Worm (Caenorhabditis elegans) whole organism, dauer: Measurements from ENCODE around the gene F49C12.12.

Source experiments
- unc-62 ChIP-seq: sonication (generic microtip); optimal IDR thresholded peaks from 2 replicates; lab custom pipeline; 2017; ENCODE audit warnings: missing biosample characterization, missing genetic modification reagents, missing genetic modification characterization

F49C12.12 gene

DNA sequence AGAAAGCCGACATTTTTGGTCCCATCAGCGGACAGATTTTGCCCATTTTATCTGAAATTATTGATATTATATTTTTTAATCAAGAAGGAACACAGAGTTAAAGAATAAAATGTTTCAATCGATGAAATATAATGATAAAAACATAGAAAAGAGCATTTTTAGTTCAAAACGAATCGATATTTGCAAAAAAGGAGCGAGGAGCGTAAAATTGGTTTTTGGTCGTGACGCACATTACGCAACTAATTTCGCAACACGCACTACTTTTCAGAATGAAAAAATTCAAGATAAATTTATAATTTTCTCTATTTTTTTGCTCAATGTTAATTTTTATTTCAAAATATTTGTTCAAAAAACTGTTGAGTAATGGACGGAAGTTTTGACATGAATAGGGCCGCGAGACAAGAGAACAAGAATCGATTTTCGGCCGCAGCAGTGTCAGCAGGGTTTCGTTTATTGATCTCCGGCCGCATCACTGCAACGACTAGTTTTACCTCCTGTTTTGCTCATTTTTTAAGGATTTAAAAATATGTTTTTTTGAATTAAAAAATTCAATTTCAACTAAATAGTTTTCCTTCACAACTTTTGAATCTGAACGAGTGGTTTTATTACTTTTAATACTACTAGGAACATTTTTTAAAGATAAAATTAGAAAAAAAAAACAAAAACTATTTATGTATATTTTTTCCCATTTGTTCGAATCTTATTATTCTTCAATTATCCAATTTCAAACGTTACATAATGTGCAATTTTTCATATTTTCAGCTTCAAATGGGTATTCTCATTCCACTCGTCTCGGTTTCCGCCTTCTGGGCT lies at the start of gene F49C12.12, which contains the start of gene vha-17:
Gene F49C12.12, minus strand, starts transcription at position 51 of the 813 bp plus-strand sequence.
Gene vha-17, plus strand, starts transcription at position 763 of the 813 bp plus-strand sequence.
- TF ChIP-seq unc-62 (GFP tag; lab: Kevin White, UChicago) = no peak

DNA sequence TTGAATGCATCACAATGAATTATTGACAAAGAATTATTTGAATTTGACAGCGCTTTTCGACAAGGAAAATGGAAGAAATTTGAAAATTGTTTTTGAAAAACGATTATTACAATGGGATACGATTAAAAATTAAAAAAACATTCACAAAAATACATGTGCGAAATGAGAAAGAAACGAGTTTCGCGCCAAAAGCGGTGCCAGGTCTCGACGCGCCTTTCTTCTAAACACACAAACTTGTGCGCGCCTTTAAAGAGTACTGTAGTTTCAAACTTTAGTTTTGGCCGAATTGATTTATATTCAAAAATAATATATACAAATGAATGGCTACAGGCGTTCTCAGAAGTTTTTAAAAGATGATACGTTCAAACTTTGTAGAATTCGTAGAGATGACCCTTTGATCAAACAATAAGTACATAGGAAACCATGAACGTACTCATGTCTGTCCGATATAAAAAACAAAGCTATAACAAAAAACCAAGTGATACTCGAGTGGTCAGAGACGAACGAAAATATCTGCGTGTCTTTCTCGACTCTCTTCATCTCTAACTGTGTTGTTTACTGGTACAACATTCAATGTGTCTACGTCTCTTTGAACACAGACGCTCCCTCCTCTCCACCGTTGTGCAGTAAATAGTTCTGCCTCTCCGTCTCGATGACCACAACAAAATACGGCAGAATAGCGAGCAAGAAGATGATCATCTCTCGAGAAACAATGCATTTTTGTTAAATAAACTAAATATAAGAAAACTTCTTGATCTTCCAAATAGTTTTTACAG lies 47.2 kb upstream of the F49C12.12 start:
- no peak for TF ChIP-seq unc-62 (GFP tag; lab: Kevin White, UChicago)

- TF ChIP-seq unc-62 (GFP tag; lab: Kevin White, UChicago) = no peak
Measured at ce11 chrIV:9366411-9366810, 45.5 kb upstream of the F49C12.12 start, which contains the start of gene pezo-1. Gene pezo-1, minus strand, starts transcription at chrIV:9366511.

ce11 chrIV:9353728-9354127 lies 32.8 kb upstream of the F49C12.12 start:
- TF ChIP-seq unc-62 (GFP tag; lab: Kevin White, UChicago) = no peak

ce11 chrIV:9343102-9343599 lies 22.3 kb upstream of the F49C12.12 start, which contains the start of gene pigc-1:
Gene pigc-1, minus strand, starts transcription at chrIV:9343152.
- no peak for TF ChIP-seq unc-62 (GFP tag; lab: Kevin White, UChicago)

ce11 chrIV:9341591-9341990 lies 20.7 kb upstream of the F49C12.12 start, which contains the start of gene vps-26:
Gene vps-26, minus strand, starts transcription at chrIV:9341790.
- no peak for TF ChIP-seq unc-62 (GFP tag; lab: Kevin White, UChicago)

DNA sequence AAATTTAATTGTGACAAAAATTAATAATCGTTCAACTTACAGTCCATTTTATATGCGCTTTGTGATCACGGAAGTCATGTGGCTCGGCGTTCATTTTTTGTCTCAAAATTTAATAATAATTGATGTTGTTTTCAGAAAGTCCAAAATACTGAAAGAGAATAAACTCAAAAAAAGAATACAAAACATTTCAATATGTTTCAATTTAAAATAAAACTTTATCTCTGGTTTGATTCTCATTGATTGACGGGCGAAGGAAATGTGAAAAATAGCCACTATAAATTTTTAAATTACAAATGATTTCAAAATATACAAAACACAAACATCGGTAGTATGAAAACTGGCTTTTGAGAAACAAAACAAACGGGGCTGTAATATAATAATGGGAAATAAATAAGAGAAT lies 18.3 kb upstream of the F49C12.12 start, which contains the start of gene T20D3.6:
Gene T20D3.6, minus strand, starts transcription at position 101 of the 400 bp plus-strand sequence.
- TF ChIP-seq unc-62 (GFP tag; lab: Kevin White, UChicago) = no peak

DNA sequence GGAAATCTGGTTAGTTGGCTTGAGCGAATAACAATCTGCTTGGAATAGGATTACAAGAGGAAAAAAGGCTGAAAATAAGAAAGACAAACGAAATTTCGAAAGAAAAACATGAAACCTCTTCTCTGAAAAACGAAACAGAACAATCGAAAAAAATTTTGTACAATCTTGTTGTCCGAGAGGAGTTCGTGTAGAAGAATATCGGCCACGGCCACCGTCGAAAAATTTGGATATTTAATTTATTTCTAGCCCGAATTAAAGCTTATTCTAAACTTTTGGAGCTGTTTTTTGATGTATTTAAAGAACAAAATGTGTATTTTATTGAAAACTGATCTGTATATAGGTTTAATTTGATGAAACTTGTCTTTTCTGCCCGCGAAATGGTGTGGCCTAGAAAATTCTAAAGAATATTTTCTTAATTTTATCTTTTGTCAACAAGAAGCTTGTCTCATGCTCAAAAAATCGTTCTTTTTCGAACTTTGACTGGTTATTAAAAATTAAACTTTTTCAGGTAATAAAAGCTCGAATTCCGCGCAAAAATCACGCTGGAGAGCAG lies 15.7 kb upstream of the F49C12.12 start, which contains the start of gene T20D3.5:
Gene T20D3.5, plus strand, starts transcription at position 503 of the 553 bp plus-strand sequence.
- TF ChIP-seq unc-62 (GFP tag; lab: Kevin White, UChicago) = no peak

DNA sequence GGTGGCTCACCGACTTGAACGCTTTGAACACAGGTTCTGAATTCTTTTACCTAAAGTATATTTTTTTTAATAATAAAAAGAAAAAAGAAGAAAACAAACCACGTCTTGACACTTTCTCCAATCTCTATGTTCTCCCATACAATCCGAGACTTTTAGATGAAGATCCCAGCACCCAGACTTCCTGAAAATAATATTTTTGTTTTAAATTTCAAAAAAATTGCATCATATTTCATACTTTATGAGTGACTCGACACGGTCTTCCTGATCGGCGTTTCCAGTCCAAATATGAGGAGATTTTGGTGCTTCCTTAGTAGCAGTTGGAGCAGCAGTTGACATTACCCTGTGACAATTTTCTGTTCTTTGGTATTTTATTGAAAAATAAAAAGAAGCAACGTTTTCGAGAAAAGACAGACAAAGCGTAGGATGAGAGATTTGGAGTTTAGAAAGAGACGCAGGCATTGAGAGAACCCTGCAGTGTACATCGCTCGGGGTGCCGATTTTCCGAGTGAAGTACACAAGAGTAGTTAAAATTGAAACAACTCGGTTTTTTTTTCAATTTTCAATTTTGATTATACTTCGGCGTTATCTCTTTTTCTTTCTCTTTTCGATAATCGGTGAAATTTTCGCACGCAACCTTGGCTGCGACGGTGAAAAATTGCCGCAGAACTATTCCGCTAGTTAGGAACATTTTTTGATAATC lies 14.8 kb upstream of the F49C12.12 start, which contains the start of the genes coa-4 and T20D3.14:
Gene coa-4, minus strand, starts transcription at position 51 of the 700 bp plus-strand sequence.
Gene T20D3.14, minus strand, starts transcription at position 358 of the 700 bp plus-strand sequence.
- no peak for TF ChIP-seq unc-62 (GFP tag; lab: Kevin White, UChicago)

DNA sequence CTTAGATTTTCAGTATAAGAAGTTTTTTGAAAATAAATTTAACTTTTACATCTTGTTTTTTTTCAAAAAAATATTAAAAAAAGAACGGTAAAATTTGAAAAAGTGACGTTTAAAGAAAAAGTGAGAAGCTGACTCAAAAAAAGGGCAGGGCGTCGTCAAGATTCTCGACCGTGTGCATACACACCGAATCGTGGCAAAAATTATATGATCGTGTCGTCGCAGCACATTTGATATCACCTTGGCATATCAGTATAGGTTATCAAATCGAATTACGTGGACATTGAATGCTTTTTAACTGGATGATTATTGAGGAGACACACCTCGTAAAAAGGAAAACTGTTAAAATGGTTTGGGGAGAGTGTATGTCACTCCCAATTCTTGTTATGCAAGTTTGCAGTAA lies 12.1 kb upstream of the F49C12.12 start:
- no peak for TF ChIP-seq unc-62 (GFP tag; lab: Kevin White, UChicago)

- no peak for TF ChIP-seq unc-62 (GFP tag; lab: Kevin White, UChicago)
Measured at ce11 chrIV:9330755-9331154, 9.9 kb upstream of the F49C12.12 start, which contains the start of gene nspg-7.1. Gene nspg-7.1, minus strand, starts transcription at chrIV:9330855.

- TF ChIP-seq unc-62 (GFP tag; lab: Kevin White, UChicago) = no peak
Measured at ce11 chrIV:9327706-9328105, 6.8 kb upstream of the F49C12.12 start, which contains the start of gene clec-183. Gene clec-183, plus strand, starts transcription at chrIV:9328006.

DNA sequence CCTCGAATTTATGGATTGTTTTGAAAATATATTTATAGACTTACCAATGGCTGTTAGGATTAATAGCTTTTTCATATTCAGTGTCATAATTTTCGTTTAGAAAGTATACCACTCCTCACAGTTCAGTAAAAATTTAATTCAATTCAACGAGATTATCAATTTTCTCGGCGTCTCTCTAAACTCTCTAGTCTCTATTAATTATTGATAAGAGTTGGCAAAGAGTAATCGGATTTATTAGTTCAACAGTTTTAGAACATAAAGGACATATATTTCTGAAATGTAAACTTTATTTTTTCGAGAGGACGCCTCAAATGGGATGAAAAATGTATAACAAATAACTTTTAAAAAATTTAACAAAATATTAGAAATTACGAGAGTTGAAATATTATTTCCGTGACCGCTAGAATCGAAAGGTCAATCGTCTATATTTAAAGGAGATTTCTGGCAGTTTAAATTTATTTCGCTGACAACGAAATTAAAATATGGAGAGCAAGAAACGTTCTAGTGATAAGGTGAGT lies 3.2 kb upstream of the F49C12.12 start, which contains the start of the genes nspg-11 and F49C12.15:
Gene nspg-11, minus strand, starts transcription at position 101 of the 518 bp plus-strand sequence.
Gene F49C12.15, plus strand, starts transcription at position 468 of the 518 bp plus-strand sequence.
- TF ChIP-seq unc-62 (GFP tag; lab: Kevin White, UChicago) = no peak

DNA sequence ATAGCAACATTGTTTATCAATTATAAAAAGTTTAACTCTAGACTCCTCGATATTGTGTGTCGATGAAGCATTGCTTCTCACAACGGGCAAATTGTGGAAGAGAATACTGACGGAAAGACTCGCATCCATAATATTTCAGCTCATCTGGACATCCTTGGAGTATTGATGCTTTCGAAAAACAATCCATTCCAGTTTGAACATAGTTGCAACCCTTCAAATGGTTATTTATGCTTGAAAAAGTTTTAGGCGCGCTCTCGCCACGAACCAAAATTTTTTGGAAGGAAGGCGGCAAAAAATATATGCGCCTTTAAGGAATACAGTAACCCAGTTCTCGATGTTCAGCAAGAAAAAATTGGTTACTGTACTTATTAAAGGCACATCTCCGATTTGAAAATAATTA lies 1.6 kb upstream of the F49C12.12 start:
- no peak for TF ChIP-seq unc-62 (GFP tag; lab: Kevin White, UChicago)
